Worm (Caenorhabditis elegans) whole organism, late embryonic: ENCODE measurements around the gene cpr-1.
"Not testable (repeated sequence)": the region's sequence is repeated elsewhere in the genome, so short reads cannot be mapped to it uniquely, and the experiment has no call there.

Experiments used
- C08G9.2 ChIP-seq: sonication (generic microtip); optimal IDR thresholded peaks from 2 replicates; lab custom pipeline; 2016; ENCODE audit warnings: mild to moderate bottlenecking, missing genetic modification characterization, moderate library complexity, missing compliant biosample characterization
- F13H6.1 ChIP-seq: sonication (generic microtip); optimal IDR thresholded peaks from 2 replicates; lab custom pipeline; 2016; ENCODE audit warnings: missing genetic modification characterization, missing compliant biosample characterization
- Y22D7AL.16 ChIP-seq: sonication (generic microtip); optimal IDR thresholded peaks from 2 replicates; lab custom pipeline; 2016; ENCODE audit warnings: missing genetic modification characterization, missing compliant biosample characterization
- ahr-1 ChIP-seq: sonication (generic microtip); optimal IDR thresholded peaks from 2 replicates; lab custom pipeline; 2016; ENCODE audit warnings: missing genetic modification characterization, missing compliant biosample characterization
- ama-1 ChIP-seq: fragments of 150-350 bp; optimal IDR thresholded peaks from 2 replicates; lab custom pipeline; 2014
- ceh-18 ChIP-seq: sonication (generic microtip); optimal IDR thresholded peaks from 2 replicates; lab custom pipeline; 2016; ENCODE audit warnings: missing genetic modification characterization, missing compliant biosample characterization
- ceh-19 ChIP-seq: fragments of 200-800 bp; sonication (Bioruptor generic); optimal IDR thresholded peaks from 2 replicates; lab custom pipeline; 2018; ENCODE audit warnings: mild to moderate bottlenecking, missing genetic modification characterization, missing compliant biosample characterization
- ceh-2 ChIP-seq: sonication (generic microtip); optimal IDR thresholded peaks from 2 replicates; lab custom pipeline; 2016; ENCODE audit warnings: missing genotype, missing genetic modification characterization, missing compliant biosample characterization
- ceh-22 ChIP-seq: sonication (generic microtip); optimal IDR thresholded peaks from 2 replicates; lab custom pipeline; 2017; ENCODE audit warnings: missing biosample characterization, missing genetic modification characterization
- ceh-24 ChIP-seq: sonication (generic microtip); optimal IDR thresholded peaks from 2 replicates; lab custom pipeline; 2016; ENCODE audit warnings: mild to moderate bottlenecking, missing genetic modification characterization, missing compliant biosample characterization
- ceh-30 ChIP-seq: fragments of 150-350 bp; optimal IDR thresholded peaks from 2 replicates; lab custom pipeline; 2014; ENCODE audit warnings: missing biosample characterization, missing genetic modification characterization
- ceh-48 ChIP-seq: sonication (generic microtip); optimal IDR thresholded peaks from 2 replicates; lab custom pipeline; 2016; ENCODE audit warnings: missing genetic modification characterization, inconsistent platforms, missing compliant biosample characterization
- ceh-6 ChIP-seq: fragments of 200-800 bp; sonication (Bioruptor generic); optimal IDR thresholded peaks from 2 replicates; lab custom pipeline; 2018; ENCODE audit warnings: mild to moderate bottlenecking, missing genetic modification characterization, missing compliant biosample characterization
- elt-4 ChIP-seq: sonication (generic microtip); optimal IDR thresholded peaks from 2 replicates; lab custom pipeline; 2016; ENCODE audit warnings: missing genetic modification characterization, missing compliant biosample characterization
- fkh-10 ChIP-seq: fragments of 150-350 bp; optimal IDR thresholded peaks from 2 replicates; lab custom pipeline; 2014; ENCODE audit warnings: missing biosample characterization, missing genetic modification reagents, missing genetic modification characterization
- fkh-6 ChIP-seq: sonication (generic microtip); optimal IDR thresholded peaks from 2 replicates; lab custom pipeline; 2016; ENCODE audit warnings: missing genetic modification characterization, missing compliant biosample characterization
- gmeb-2 ChIP-seq: sonication (generic microtip); optimal IDR thresholded peaks from 2 replicates; lab custom pipeline; 2016; ENCODE audit warnings: missing genetic modification characterization, inconsistent platforms, missing compliant biosample characterization
- hlh-13 ChIP-seq: fragments of 200-800 bp; sonication (Bioruptor generic); optimal IDR thresholded peaks from 2 replicates; lab custom pipeline; 2018; ENCODE audit warnings: mild to moderate bottlenecking, missing genetic modification characterization, missing compliant biosample characterization
- hlh-6 ChIP-seq: sonication (generic microtip); optimal IDR thresholded peaks from 2 replicates; lab custom pipeline; 2016; ENCODE audit warnings: missing genotype, missing genetic modification characterization, missing compliant biosample characterization
- hlh-8 ChIP-seq: sonication (generic microtip); optimal IDR thresholded peaks from 2 replicates; lab custom pipeline; 2016; ENCODE audit warnings: missing genotype, missing genetic modification characterization, missing compliant biosample characterization
- lim-6 ChIP-seq: sonication (generic microtip); optimal IDR thresholded peaks from 2 replicates; lab custom pipeline; 2016; ENCODE audit warnings: missing genetic modification characterization, missing compliant biosample characterization
- lin-11 ChIP-seq: fragments of 200-800 bp; sonication (Bioruptor generic); optimal IDR thresholded peaks from 2 replicates; lab custom pipeline; 2018; ENCODE audit warnings: mild to moderate bottlenecking, missing genetic modification characterization, missing compliant biosample characterization
- mec-3 ChIP-seq: sonication (generic microtip); optimal IDR thresholded peaks from 2 replicates; lab custom pipeline; 2016; ENCODE audit warnings: borderline replicate concordance, missing genetic modification characterization, missing compliant biosample characterization
- nfya-1 ChIP-seq: sonication (generic microtip); optimal IDR thresholded peaks from 2 replicates; lab custom pipeline; 2017; ENCODE audit warnings: missing genetic modification characterization, mild to moderate bottlenecking, missing compliant biosample characterization, antibody characterized with exemption, moderate library complexity
- nhr-232 ChIP-seq: sonication (generic microtip); optimal IDR thresholded peaks from 2 replicates; lab custom pipeline; 2016; ENCODE audit warnings: missing genetic modification characterization, missing compliant biosample characterization
- npax-4 ChIP-seq: sonication (generic microtip); optimal IDR thresholded peaks from 2 replicates; lab custom pipeline; 2016; ENCODE audit warnings: missing genetic modification characterization, missing compliant biosample characterization
- odd-2 ChIP-seq: sonication (generic microtip); optimal IDR thresholded peaks from 2 replicates; lab custom pipeline; 2017; ENCODE audit warnings: antibody characterized with exemption, mild to moderate bottlenecking, missing genetic modification characterization, missing compliant biosample characterization
- pag-3 ChIP-seq: sonication (generic microtip); optimal IDR thresholded peaks from 2 replicates; lab custom pipeline; 2016; ENCODE audit warnings: missing compliant biosample characterization, missing genetic modification characterization, borderline replicate concordance
- pha-2 ChIP-seq: sonication (generic microtip); optimal IDR thresholded peaks from 2 replicates; lab custom pipeline; 2017; ENCODE audit warnings: mild to moderate bottlenecking, missing genetic modification characterization, missing compliant biosample characterization
- pha-4 ChIP-seq: fragments of 150-350 bp; optimal IDR thresholded peaks from 2 replicates; lab custom pipeline; 2018; ENCODE audit warnings: missing biosample characterization, missing genetic modification reagents, missing genetic modification characterization
- pqm-1 ChIP-seq: sonication (generic microtip); optimal IDR thresholded peaks from 2 replicates; lab custom pipeline; 2016; ENCODE audit warnings: missing genetic modification characterization, missing compliant biosample characterization
- pros-1 ChIP-seq: fragments of 150-350 bp; optimal IDR thresholded peaks from 2 replicates; lab custom pipeline; 2014; ENCODE audit warnings: missing biosample characterization, missing genetic modification reagents, missing genetic modification characterization
- ref-2 ChIP-seq: sonication (generic microtip); optimal IDR thresholded peaks from 2 replicates; lab custom pipeline; 2016; ENCODE audit warnings: missing genetic modification characterization, missing compliant biosample characterization
- rnt-1 ChIP-seq: sonication (generic microtip); optimal IDR thresholded peaks from 2 replicates; lab custom pipeline; 2016; ENCODE audit warnings: missing genetic modification characterization, missing compliant biosample characterization
- sdc-2 ChIP-seq: sonication (generic microtip); optimal IDR thresholded peaks from 2 replicates; lab custom pipeline; 2016; ENCODE audit warnings: missing genotype, missing genetic modification characterization, missing compliant biosample characterization
- sox-4 ChIP-seq: sonication (generic microtip); optimal IDR thresholded peaks from 2 replicates; lab custom pipeline; 2017; ENCODE audit warnings: mild to moderate bottlenecking, missing genetic modification characterization, inconsistent platforms, missing compliant biosample characterization
- syd-9 ChIP-seq: sonication (generic microtip); optimal IDR thresholded peaks from 2 replicates; lab custom pipeline; 2016; ENCODE audit warnings: mild to moderate bottlenecking, missing genetic modification characterization, moderate library complexity, missing compliant biosample characterization
- tbx-2 ChIP-seq: sonication (generic microtip); optimal IDR thresholded peaks from 2 replicates; lab custom pipeline; 2016; ENCODE audit warnings: missing genetic modification characterization, missing compliant biosample characterization
- unc-3 ChIP-seq, 2 experiments: fragments of 200-800 bp in 1 of 2; sonication (Bioruptor generic) in 1 of 2; sonication (generic microtip) in 1 of 2; conservative IDR thresholded peaks in 1 of 2; optimal IDR thresholded peaks in 1 of 2; 2 replicates each; pipeline versions ENCODE4 v1.3.6 to Lab custom; 2016 to 2022; ENCODE audit warnings: missing compliant biosample characterization in 2 of 2, missing genetic modification characterization in 2 of 2, missing genetic modification reagents in 1 of 2
- unc-42 ChIP-seq: sonication (generic microtip); optimal IDR thresholded peaks from 2 replicates; lab custom pipeline; 2016; ENCODE audit warnings: missing genotype, missing genetic modification characterization, missing compliant biosample characterization
- unc-55 ChIP-seq: sonication (generic microtip); optimal IDR thresholded peaks from 2 replicates; lab custom pipeline; 2017; ENCODE audit warnings: missing biosample characterization, missing genetic modification reagents, missing genetic modification characterization
- zip-5 ChIP-seq: sonication (generic microtip); optimal IDR thresholded peaks from 2 replicates; lab custom pipeline; 2016; ENCODE audit warnings: missing genetic modification characterization, missing compliant biosample characterization
- ztf-16 ChIP-seq: sonication (generic microtip); optimal IDR thresholded peaks from 2 replicates; lab custom pipeline; 2017; ENCODE audit warnings: missing genetic modification characterization, missing compliant biosample characterization

The cpr-1 gene

DNA sequence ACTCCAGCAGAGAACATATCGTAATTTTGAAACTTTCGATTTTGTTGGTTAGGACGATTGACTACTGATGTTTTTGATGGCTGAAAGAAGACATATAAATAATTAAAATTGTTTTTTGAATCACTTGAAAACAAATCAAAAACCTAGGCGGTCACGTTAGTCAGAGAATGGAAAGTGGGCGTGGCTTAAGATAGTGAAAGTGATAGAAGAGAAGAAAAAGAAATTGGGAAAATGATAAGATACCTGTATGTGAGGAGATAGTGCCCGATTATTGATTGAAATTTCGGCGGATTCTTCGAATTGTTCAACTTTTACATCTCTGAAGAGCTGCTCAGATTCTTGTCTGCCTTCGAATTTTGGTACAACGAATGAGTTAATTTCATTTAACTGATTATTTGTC, 36.3 kb downstream of the cpr-1 start:
- TF ChIP-seq sdc-2 (no peak), zip-5 (tag; lab: Kevin White, UChicago) (no peak), lin-11 (tag; lab: Kevin White, UChicago) (no peak), sox-4 (tag; lab: Kevin White, UChicago) (no peak), syd-9 (tag; lab: Kevin White, UChicago) (no peak), ceh-19 (GFP tag; lab: Kevin White, UChicago) (no peak), ztf-16 (tag; lab: Kevin White, UChicago) (no peak), F13H6.1 (no peak), ceh-30 (tag; lab: Kevin White, UChicago) (no peak), ama-1 (lab: Kevin White, UChicago) (no peak), Y22D7AL.16 (tag; lab: Kevin White, UChicago) (no peak), unc-55 (GFP tag; lab: Kevin White, UChicago) (no peak), fkh-6 (tag; lab: Kevin White, UChicago) (no peak), odd-2 (tag; lab: Kevin White, UChicago) (no peak), pros-1 (tag; lab: Kevin White, UChicago) (no peak)

DNA sequence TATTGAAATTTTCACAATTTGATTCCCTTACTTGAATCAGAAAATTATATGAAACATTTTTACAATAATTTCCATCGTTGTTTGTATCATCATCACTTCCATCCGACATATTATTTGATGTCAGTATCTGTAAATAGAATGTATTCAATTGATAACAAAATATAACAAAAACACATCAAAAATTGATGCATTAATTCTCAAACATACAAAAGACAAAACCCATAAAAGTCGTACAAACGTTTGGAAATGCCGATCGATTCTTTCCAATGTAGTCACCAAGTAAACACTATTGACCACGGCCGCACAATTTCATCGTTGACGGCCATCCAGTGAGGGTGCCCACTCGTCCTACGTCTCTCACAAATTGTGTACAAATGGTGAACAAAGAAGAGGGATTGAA, 37.9 kb downstream of the cpr-1 start, which contains the start of gene add-2:
add-2 (minus strand) TSS at position 109 of the 400 bp plus-strand sequence.
- TF ChIP-seq fkh-10 (GFP tag; lab: Kevin White, UChicago), result no peak
- TF ChIP-seq fkh-6 (tag; lab: Kevin White, UChicago), result no peak
- TF ChIP-seq tbx-2 (tag; lab: Kevin White, UChicago), result no peak
- TF ChIP-seq Y22D7AL.16 (tag; lab: Kevin White, UChicago), result no peak
- TF ChIP-seq hlh-13 (GFP tag; lab: Kevin White, UChicago), result no peak
- TF ChIP-seq pros-1 (tag; lab: Kevin White, UChicago), result no peak
- no peak for TF ChIP-seq ahr-1 (tag; lab: Kevin White, UChicago)
- TF ChIP-seq ceh-48, result no peak
- TF ChIP-seq pag-3, result no peak
- no peak for TF ChIP-seq ceh-22 (tag; lab: Kevin White, UChicago)
- TF ChIP-seq F13H6.1, result no peak
- TF ChIP-seq rnt-1 (tag; lab: Kevin White, UChicago), result no peak
- TF ChIP-seq C08G9.2, result no peak
- TF ChIP-seq hlh-8 (tag; lab: Kevin White, UChicago), result no peak
- TF ChIP-seq lim-6 (tag; lab: Kevin White, UChicago), result no peak
- no peak for TF ChIP-seq unc-3 (GFP tag; conservative IDR thresholded peaks at IDR 0.05; lab: Robert Waterston, UW)
- no peak for TF ChIP-seq unc-3 (tag; optimal IDR thresholded peaks at IDR 0.05; lab: Kevin White, UChicago)
- no peak for TF ChIP-seq hlh-6 (tag; lab: Kevin White, UChicago)
- TF ChIP-seq mec-3 (tag; lab: Kevin White, UChicago), result no peak

DNA sequence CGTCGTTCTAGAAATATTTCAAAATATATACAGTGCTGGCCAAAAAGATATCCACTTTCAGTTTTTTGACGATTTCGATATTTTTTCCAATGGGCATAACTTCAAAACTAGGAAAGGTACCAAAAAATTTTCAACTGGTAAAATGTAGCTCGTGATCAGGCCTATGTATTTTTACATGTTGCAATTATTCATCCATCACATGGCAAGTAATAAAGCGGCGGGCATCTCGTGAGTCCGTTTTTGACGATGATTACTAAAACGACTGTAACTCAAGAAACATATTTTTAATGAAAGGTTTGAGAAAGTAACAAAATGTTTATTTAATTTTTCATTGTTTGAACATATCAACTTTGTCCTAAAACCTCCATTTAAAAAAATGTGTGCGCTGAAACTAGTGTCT, 44.7 kb downstream of the cpr-1 start, which contains the start of gene F10C2.3:
F10C2.3 (plus strand) TSS at position 301 of the 400 bp plus-strand sequence.
- not testable (repeated sequence) for TF ChIP-seq pros-1 (tag; lab: Kevin White, UChicago); pha-2 (tag; lab: Kevin White, UChicago); hlh-13 (GFP tag; lab: Kevin White, UChicago)

DNA sequence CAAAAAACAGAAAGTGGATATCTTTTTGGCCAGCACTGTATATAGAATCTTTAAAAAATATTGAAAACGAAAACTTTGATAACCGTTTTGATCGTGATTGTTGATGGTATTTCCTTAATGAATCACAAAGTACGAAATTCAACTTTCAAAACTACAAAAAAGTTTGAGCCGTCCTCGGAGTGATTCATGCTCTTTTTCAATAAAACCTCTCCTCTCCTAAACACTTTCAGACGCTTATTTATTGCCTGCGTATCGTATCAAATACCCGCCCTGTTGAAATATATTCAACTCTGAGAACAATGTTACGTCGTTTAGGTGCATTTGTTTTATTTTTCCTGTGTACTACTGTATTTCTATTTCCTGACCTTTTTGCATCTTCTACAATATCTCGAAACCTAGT, 45.6 kb downstream of the cpr-1 start:
- TF ChIP-seq pag-3, result no peak
- TF ChIP-seq fkh-10 (GFP tag; lab: Kevin White, UChicago), result no peak
- TF ChIP-seq pros-1 (tag; lab: Kevin White, UChicago), result no peak

DNA sequence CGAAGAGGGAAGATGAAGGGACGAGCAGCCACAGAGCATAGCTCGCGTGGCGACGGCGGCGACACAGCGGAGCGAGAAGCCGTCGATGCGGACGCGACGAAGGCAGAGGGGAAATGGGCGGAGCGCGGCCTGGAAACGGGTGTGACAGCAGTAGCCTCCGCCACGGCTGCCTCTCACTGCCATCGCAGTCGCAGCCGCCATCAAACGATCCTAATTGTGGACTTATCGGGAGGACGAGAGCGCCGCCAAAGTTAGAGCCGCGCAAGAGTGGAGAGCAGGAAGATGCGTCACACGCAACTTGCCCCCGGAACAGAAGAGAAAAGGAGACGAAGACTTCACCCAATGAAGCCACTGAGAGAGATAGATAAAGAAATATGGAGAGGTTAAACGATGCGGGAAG, 48.9 kb downstream of the cpr-1 start:
- TF ChIP-seq ceh-6 (GFP tag; lab: Kevin White, UChicago) (peak; percentile 10), nfya-1 (tag; lab: Kevin White, UChicago) (no peak), ceh-2 (tag; lab: Kevin White, UChicago) (no peak), ahr-1 (tag; lab: Kevin White, UChicago) (no peak), zip-5 (tag; lab: Kevin White, UChicago) (no peak), Y22D7AL.16 (tag; lab: Kevin White, UChicago) (peak; percentile 29), unc-42 (tag; lab: Kevin White, UChicago) (peak; percentile 78), elt-4 (tag; lab: Kevin White, UChicago) (peak; percentile 59), lin-11 (tag; lab: Kevin White, UChicago) (no peak), fkh-6 (tag; lab: Kevin White, UChicago) (no peak), pqm-1 (no peak), sdc-2 (peak; percentile 8), ceh-24 (tag; lab: Kevin White, UChicago) (no peak), pha-4 (tag; lab: Kevin White, UChicago) (no peak), nhr-232 (tag; lab: Kevin White, UChicago) (no peak), npax-4 (tag; lab: Kevin White, UChicago) (no peak), ref-2 (tag; lab: Kevin White, UChicago) (peak; percentile 7), hlh-6 (tag; lab: Kevin White, UChicago) (peak; percentile 43), F13H6.1 (peak; percentile 56), ceh-18 (peak; percentile 25), ceh-19 (GFP tag; lab: Kevin White, UChicago) (no peak), gmeb-2 (no peak)
